Worm (Caenorhabditis elegans): ENCODE results near the gene gfl-1.

The gfl-1 gene

ce11 chrIV:11523685-11524084 lies 2.6 kb downstream of the gfl-1 start:
- TF ChIP-seq hpl-2 (GFP tag; optimal IDR thresholded peaks at IDR 0.05) (no peak), nhr-85 (tag) (peak; percentile 46), vab-15 (tag; optimal IDR thresholded peaks at IDR 0.05) (no peak), mdl-1 (tag; optimal IDR thresholded peaks at IDR 0.05) (no peak), ceh-90 (tag; optimal IDR thresholded peaks at IDR 0.05) (no peak), ceh-8 (GFP tag; optimal IDR thresholded peaks at IDR 0.05) (no peak), swsn-7 (tag; optimal IDR thresholded peaks at IDR 0.05) (no peak), tlp-1 (tag; optimal IDR thresholded peaks at IDR 0.05) (no peak), alr-1 (tag; optimal IDR thresholded peaks at IDR 0.05; ENCODE audit: borderline replicate concordance) (no peak), lir-3 (tag; optimal IDR thresholded peaks at IDR 0.05; ENCODE audit: poor library complexity) (no peak), nhr-90 (tag; optimal IDR thresholded peaks at IDR 0.05; ENCODE audit: poor library complexity) (no peak), nhr-237 (tag; optimal IDR thresholded peaks at IDR 0.05) (no peak), isw-1 (GFP tag; IDR thresholded peaks at IDR 0.05) (no peak), C34B4.2 (tag; optimal IDR thresholded peaks at IDR 0.05) (no peak), blmp-1 (tag; optimal IDR thresholded peaks at IDR 0.05) (peak; percentile 7), ets-5 (GFP tag; IDR thresholded peaks at IDR 0.05) (no peak), mab-9 (GFP tag; IDR thresholded peaks at IDR 0.05) (no peak), snpc-4 (tag; optimal IDR thresholded peaks at IDR 0.05) (no peak), nhr-71 (tag; optimal IDR thresholded peaks at IDR 0.05) (no peak), C04F5.9 (tag; optimal IDR thresholded peaks at IDR 0.05) (no peak), ama-1 (optimal IDR thresholded peaks at IDR 0.05) (no peak), lin-15B (tag; optimal IDR thresholded peaks at IDR 0.05) (no peak), lin-35 (GFP tag; optimal IDR thresholded peaks at IDR 0.05) (peak in 1 of 2 experiments; percentile 7), xbp-1 (tag; optimal IDR thresholded peaks at IDR 0.05) (no peak), efl-1 (optimal IDR thresholded peaks at IDR 0.05) (no peak), efl-1 (GFP tag; optimal IDR thresholded peaks at IDR 0.05 in 1 of 2) (peak in 1 of 2 experiments; percentile 45), efl-3 (GFP tag; optimal IDR thresholded peaks at IDR 0.05) (no peak)

ce11 chrIV:11524241-11524692 lies 3.2 kb downstream of the gfl-1 start, which contains the start of gene mep-1:
Gene mep-1 (plus strand): TSS chrIV:11524642.
- TF ChIP-seq unc-62 (GFP tag; optimal IDR thresholded peaks at IDR 0.05) (no peak), ceh-82 (tag; optimal IDR thresholded peaks at IDR 0.05) (peak; percentile 14 to 77 (median 57)), dpl-1 (GFP tag; optimal IDR thresholded peaks at IDR 0.05) (peak; percentile 59 to 69 (median 68)), pag-3 (tag; optimal IDR thresholded peaks at IDR 0.05; ENCODE audit: borderline replicate concordance, insufficient read depth) (no peak), irx-1 (tag; optimal IDR thresholded peaks at IDR 0.05) (no peak), nhr-19 (GFP tag; conservative IDR thresholded peaks at IDR 0.05) (peak; percentile 61), nhr-20 (tag; optimal IDR thresholded peaks at IDR 0.05) (peak; percentile 54), elt-2 (tag; optimal IDR thresholded peaks at IDR 0.05) (no peak), C34B4.2 (tag; optimal IDR thresholded peaks at IDR 0.05) (no peak), rnt-1 (tag; optimal IDR thresholded peaks at IDR 0.05) (peak; percentile 87), elt-3 (tag; optimal IDR thresholded peaks at IDR 0.05) (no peak), blmp-1 (tag; optimal IDR thresholded peaks at IDR 0.05) (no peak), ceh-88 (GFP tag; IDR thresholded peaks at IDR 0.05) (no peak), lin-39 (tag; optimal IDR thresholded peaks at IDR 0.05) (no peak), skn-1 (tag; optimal IDR thresholded peaks at IDR 0.05) (peak; percentile 66), lin-13 (GFP tag; optimal IDR thresholded peaks at IDR 0.05) (peak; percentile 77), pqm-1 (tag; optimal IDR thresholded peaks at IDR 0.05) (no peak), aly-2 (tag; optimal IDR thresholded peaks at IDR 0.05) (peak; percentile 8), zag-1 (tag; optimal IDR thresholded peaks at IDR 0.05) (no peak), nhr-71 (tag; optimal IDR thresholded peaks at IDR 0.05) (peak; percentile 73), sptf-1 (tag; optimal IDR thresholded peaks at IDR 0.05) (no peak), tlp-1 (tag; optimal IDR thresholded peaks at IDR 0.05) (no peak), mep-1 (tag; optimal IDR thresholded peaks at IDR 0.05) (peak; percentile 65), C16A3.4 (tag; optimal IDR thresholded peaks at IDR 0.05) (peak; percentile 42), zip-4 (GFP tag; optimal IDR thresholded peaks at IDR 0.05) (no peak), sup-37 (GFP tag; optimal IDR thresholded peaks at IDR 0.05) (no peak), lin-14 (GFP tag; optimal IDR thresholded peaks at IDR 0.05) (peak; percentile 91), lsy-2 (tag; optimal IDR thresholded peaks at IDR 0.05) (peak; percentile 59 to 74), fkh-4 (tag; optimal IDR thresholded peaks at IDR 0.05; ENCODE audit: borderline replicate concordance) (peak; percentile 28), ztf-4 (tag; optimal IDR thresholded peaks at IDR 0.05) (no peak)
